Worm (Caenorhabditis elegans) whole organism, L2 larva: ENCODE measurements around the gene cyl-1.

Experiments
- C34F6.9 ChIP-seq: fragments of 150-350 bp; optimal IDR thresholded peaks from 2 replicates; lab custom pipeline; 2014; ENCODE audit warnings: missing biosample characterization, missing genetic modification characterization
- F13H6.1 ChIP-seq: sonication (generic microtip); optimal IDR thresholded peaks from 2 replicates; lab custom pipeline; 2016; ENCODE audit warnings: missing genetic modification characterization, missing compliant biosample characterization
- R02D3.7 ChIP-seq: fragments of 150-350 bp; optimal IDR thresholded peaks from 2 replicates; lab custom pipeline; 2014; ENCODE audit warnings: missing biosample characterization, missing genetic modification characterization
- ZK546.5 ChIP-seq: sonication (generic microtip); optimal IDR thresholded peaks from 2 replicates; lab custom pipeline; 2017; ENCODE audit warnings: missing biosample characterization, missing genetic modification characterization
- blmp-1 ChIP-seq: sonication (generic microtip); optimal IDR thresholded peaks from 2 replicates; lab custom pipeline; 2017; ENCODE audit warnings: missing genetic modification characterization, mild to moderate bottlenecking, missing compliant biosample characterization, antibody characterized with exemption, moderate library complexity; ENCODE audit not compliant: insufficient read depth
- egl-27 ChIP-seq: sonication (generic microtip); optimal IDR thresholded peaks from 3 replicates; lab custom pipeline; 2017; ENCODE audit warnings: missing biosample characterization, missing genetic modification reagents, missing genetic modification characterization
- elt-3 ChIP-seq: sonication (generic microtip); optimal IDR thresholded peaks from 2 replicates; lab custom pipeline; 2017; ENCODE audit warnings: missing biosample characterization, missing genetic modification characterization
- lsy-2 ChIP-seq, 2 experiments: fragments of 150-350 bp in 1 of 2; sonication (generic microtip) in 1 of 2; optimal IDR thresholded peaks; 2 replicates each; lab custom pipeline; 2014 to 2017; ENCODE audit warnings: missing biosample characterization in 2 of 2, missing genetic modification characterization in 2 of 2
- skn-1 ChIP-seq: sonication (generic microtip); optimal IDR thresholded peaks from 2 replicates; lab custom pipeline; 2017; ENCODE audit warnings: missing biosample characterization, missing genetic modification characterization
- sma-3 ChIP-seq: sonication (generic microtip); optimal IDR thresholded peaks from 2 replicates; lab custom pipeline; 2016; ENCODE audit warnings: missing genetic modification reagents, missing genetic modification characterization, missing compliant biosample characterization
- ztf-11 ChIP-seq: sonication (generic microtip); optimal IDR thresholded peaks from 2 replicates; lab custom pipeline; 2017; ENCODE audit warnings: missing biosample characterization, missing genetic modification characterization

ce11 chrV:12011686-12012085, 18.2 kb upstream of the cyl-1 start:
- no peak for TF ChIP-seq ZK546.5 (tag; lab: Kevin White, UChicago)
- TF ChIP-seq egl-27 = no peak
- TF ChIP-seq sma-3 (GFP tag; lab: Kevin White, UChicago) = no peak
- no peak for TF ChIP-seq ztf-11 (tag; lab: Kevin White, UChicago)
- TF ChIP-seq F13H6.1 (tag; lab: Kevin White, UChicago) = no peak
- TF ChIP-seq R02D3.7 (tag; lab: Kevin White, UChicago) = no peak
- TF ChIP-seq skn-1 (tag; lab: Kevin White, UChicago) = no peak
- TF ChIP-seq blmp-1 (tag; lab: Kevin White, UChicago) = peak; percentile 95
- no peak for TF ChIP-seq C34F6.9 (tag; lab: Kevin White, UChicago)
- no peak for TF ChIP-seq elt-3 (tag; lab: Kevin White, UChicago)
- TF ChIP-seq lsy-2 (tag; optimal IDR thresholded peaks at IDR 0.05; lab: Kevin White, UChicago) = no peak
